Worm (Caenorhabditis elegans): ENCODE measurements around the gene cyn-3.
A peak's percentile ranks its signal among the peaks of the same experiment; 100 is the strongest.

The cyn-3 gene

ce11 chrV:15189567-15189966 lies at the start of gene cyn-3:
Gene cyn-3 (plus strand): TSS chrV:15189927.
- TF ChIP-seq pha-4 (GFP tag; IDR thresholded peaks at IDR 0.05) (0 out of 2 replicates have a peak, but pooled peaks have one; percentile 44), pha-4 (tag; optimal IDR thresholded peaks at IDR 0.05) (peak; percentile 71), F37D6.2 (tag; optimal IDR thresholded peaks at IDR 0.05) (peak; percentile 45), spr-1 (tag; optimal IDR thresholded peaks at IDR 0.05) (no peak), egl-43 (GFP tag; IDR thresholded peaks at IDR 0.05) (no peak), dmd-6 (GFP tag; IDR thresholded peaks at IDR 0.05) (peak; percentile 66), dpl-1 (GFP tag; optimal IDR thresholded peaks at IDR 0.05) (peak; percentile 99), aha-1 (tag) (peak; percentile 18), arid-1 (GFP tag; conservative IDR thresholded peaks at IDR 0.05) (peak; percentile 71), zag-1 (tag; optimal IDR thresholded peaks at IDR 0.05) (no peak), rbr-2 (tag; optimal IDR thresholded peaks at IDR 0.05) (peak; percentile 81), ceh-32 (tag; optimal IDR thresholded peaks at IDR 0.05; ENCODE audit: poor library complexity) (no peak), dmd-9 (GFP tag; IDR thresholded peaks at IDR 0.05) (peak; percentile 59; the same call in 1 of the 2 replicates), vab-7 (GFP tag; IDR thresholded peaks at IDR 0.05) (no peak), Y105C5A.15 (GFP tag; IDR thresholded peaks at IDR 0.05) (no peak), ctbp-1 (GFP tag; IDR thresholded peaks at IDR 0.05) (peak; percentile 67), mxl-3 (GFP tag; optimal IDR thresholded peaks at IDR 0.05) (no peak), fkh-10 (GFP tag; optimal IDR thresholded peaks at IDR 0.05) (peak; percentile 81), Y5F2A.4 (GFP tag; optimal IDR thresholded peaks at IDR 0.05) (no peak), nhr-6 (tag; optimal IDR thresholded peaks at IDR 0.05) (peak; percentile 99), hmg-1.1 (GFP tag; IDR thresholded peaks at IDR 0.05) (peak; percentile 55), ztf-7 (tag; optimal IDR thresholded peaks at IDR 0.05) (peak; percentile 63), lin-38 (GFP tag; IDR thresholded peaks at IDR 0.05) (peak; percentile 98), unc-62 (GFP tag; optimal IDR thresholded peaks at IDR 0.05 in 1 of 2) (peak in 1 of 2 experiments; percentile 85), unc-62 (tag; optimal IDR thresholded peaks at IDR 0.05) (no peak), T26A8.4 (GFP tag; IDR thresholded peaks at IDR 0.05) (peak; percentile 68), dve-1 (tag; optimal IDR thresholded peaks at IDR 0.05; ENCODE audit: insufficient read depth) (peak; percentile 92), tra-1 (GFP tag; IDR thresholded peaks at IDR 0.05) (no peak), nhr-11 (tag; optimal IDR thresholded peaks at IDR 0.05) (peak; percentile 69), egl-27 (tag; optimal IDR thresholded peaks at IDR 0.05) (no peak), hlh-11 (tag; optimal IDR thresholded peaks at IDR 0.05) (peak; percentile 73), nhr-25 (tag; optimal IDR thresholded peaks at IDR 0.05; ENCODE audit: borderline replicate concordance, insufficient read depth) (peak; percentile 28), snpc-1.2 (GFP tag; IDR thresholded peaks at IDR 0.05) (peak; percentile 28; the same call in 1 of the 2 replicates), ama-1 (optimal IDR thresholded peaks at IDR 0.05) (peak; percentile 2), ZK337.2 (GFP tag; IDR thresholded peaks at IDR 0.05) (no peak), lsy-2 (tag; optimal IDR thresholded peaks at IDR 0.05) (peak; percentile 32 to 94), lin-39 (tag; optimal IDR thresholded peaks at IDR 0.05) (no peak), duxl-1 (tag; optimal IDR thresholded peaks at IDR 0.05; ENCODE audit: poor library complexity) (peak; percentile 51), T20F7.1 (GFP tag; optimal IDR thresholded peaks at IDR 0.05) (peak; percentile 77), mep-1 (tag; optimal IDR thresholded peaks at IDR 0.05) (peak; percentile 86), mes-2 (tag; optimal IDR thresholded peaks at IDR 0.05; ENCODE audit: poor library complexity, severe bottlenecking) (peak; percentile 92), unc-130 (GFP tag; optimal IDR thresholded peaks at IDR 0.05) (peak; percentile 31), mdt-29 (GFP tag; IDR thresholded peaks at IDR 0.05) (0 out of 2 replicates have a peak, but pooled peaks have one; percentile 20), nhr-77 (tag; optimal IDR thresholded peaks at IDR 0.05) (peak; percentile 82), mdl-1 (tag; optimal IDR thresholded peaks at IDR 0.05) (peak in 1 of 2 experiments; percentile 31), Y48G9A.11 (GFP tag; IDR thresholded peaks at IDR 0.05) (no peak), daf-16 (GFP tag; optimal IDR thresholded peaks at IDR 0.05) (peak in 1 of 2 experiments; percentile 35), daf-16 (tag; optimal IDR thresholded peaks at IDR 0.05) (peak; percentile 65), nhr-76 (tag; optimal IDR thresholded peaks at IDR 0.05) (no peak), hif-1 (tag; optimal IDR thresholded peaks at IDR 0.05) (peak in 1 of 2 experiments; percentile 60), F26F4.8 (GFP tag; conservative IDR thresholded peaks at IDR 0.05) (no peak)
